Worm (Caenorhabditis elegans) whole organism, young adult: ENCODE measurements around the gene C10A4.9.

Experiments
- B0035.1 ChIP-seq: sonication (generic microtip); optimal IDR thresholded peaks from 2 replicates; lab custom pipeline; 2016; ENCODE audit warnings: missing genetic modification characterization, mild to moderate bottlenecking, missing compliant biosample characterization, missing genotype, missing genetic modification reagents
- B0261.1 ChIP-seq: sonication (generic microtip); optimal IDR thresholded peaks from 2 replicates; lab custom pipeline; 2016; ENCODE audit warnings: mild to moderate bottlenecking, missing genetic modification characterization, moderate library complexity, missing compliant biosample characterization
- F22D6.2 ChIP-seq: sonication (generic microtip); optimal IDR thresholded peaks from 2 replicates; lab custom pipeline; 2016; ENCODE audit warnings: mild to moderate bottlenecking, missing genetic modification characterization, missing compliant biosample characterization
- F39B2.1 ChIP-seq: fragments of 200-800 bp; sonication (Bioruptor generic); IDR thresholded peaks from 2 replicates; pipeline ENCODE4 v1.3.6; 2022; ENCODE audit warnings: missing genetic modification reagents, missing genetic modification characterization, missing compliant biosample characterization
- F55B11.4 ChIP-seq: sonication (generic microtip); optimal IDR thresholded peaks from 2 replicates; lab custom pipeline; 2016; ENCODE audit warnings: missing compliant biosample characterization, missing genetic modification characterization, borderline replicate concordance; ENCODE audit not compliant: insufficient read depth
- T26A5.8 ChIP-seq: sonication (generic microtip); optimal IDR thresholded peaks from 2 replicates; lab custom pipeline; 2016; ENCODE audit warnings: missing genetic modification characterization, missing compliant biosample characterization
- Y53G8AR.9 ChIP-seq: fragments of 200-800 bp; sonication (Bioruptor generic); conservative IDR thresholded peaks from 2 replicates; pipeline ENCODE4 v1.3.6; 2022; ENCODE audit warnings: missing genetic modification reagents, missing genetic modification characterization, missing compliant biosample characterization
- Y56A3A.18 ChIP-seq: fragments of 200-800 bp; sonication (Bioruptor generic); IDR thresholded peaks from 2 replicates; pipeline ENCODE4 v1.3.6; 2022; ENCODE audit warnings: missing genetic modification reagents, missing genetic modification characterization, missing compliant biosample characterization
- Y79H2A.3 ChIP-seq: fragments of 200-800 bp; sonication (Bioruptor generic); conservative IDR thresholded peaks from 2 replicates; pipeline ENCODE4 v1.3.6; 2022; ENCODE audit warnings: missing genetic modification reagents, missing genetic modification characterization, missing compliant biosample characterization
- ZK185.1 ChIP-seq: sonication (generic microtip); optimal IDR thresholded peaks from 2 replicates; lab custom pipeline; 2016; ENCODE audit warnings: mild to moderate bottlenecking, missing genetic modification characterization, missing compliant biosample characterization; ENCODE audit not compliant: poor library complexity, severe bottlenecking
- bed-1 ChIP-seq: fragments of 200-800 bp; sonication (Bioruptor generic); IDR thresholded peaks from 2 replicates; pipeline ENCODE4 v1.3.6; 2022; ENCODE audit warnings: missing genetic modification reagents, missing genetic modification characterization, missing compliant biosample characterization
- bed-2 ChIP-seq: fragments of 200-800 bp; sonication (Bioruptor generic); IDR thresholded peaks from 2 replicates; pipeline ENCODE4 v1.3.6; 2022; ENCODE audit warnings: missing genetic modification reagents, missing genetic modification characterization, missing compliant biosample characterization
- ccch-3 ChIP-seq: fragments of 200-800 bp; sonication (Bioruptor generic); optimal IDR thresholded peaks from 2 replicates; lab custom pipeline; 2018; ENCODE audit warnings: mild to moderate bottlenecking, missing genetic modification characterization, missing compliant biosample characterization
- ceh-27 ChIP-seq: fragments of 200-800 bp; sonication (Bioruptor generic); optimal IDR thresholded peaks from 2 replicates; lab custom pipeline; 2018; ENCODE audit warnings: mild to moderate bottlenecking, missing genetic modification characterization, moderate library complexity, missing compliant biosample characterization
- ceh-40 ChIP-seq: fragments of 200-800 bp; sonication (Bioruptor generic); IDR thresholded peaks from 2 replicates; pipeline ENCODE4 v1.3.6; 2022; ENCODE audit warnings: missing genetic modification characterization, missing compliant biosample characterization
- ceh-79 ChIP-seq: sonication (generic microtip); optimal IDR thresholded peaks from 2 replicates; lab custom pipeline; 2017; ENCODE audit warnings: mild to moderate bottlenecking, missing genetic modification characterization, missing compliant biosample characterization
- die-1 ChIP-seq: sonication (generic microtip); optimal IDR thresholded peaks from 2 replicates; lab custom pipeline; 2016; ENCODE audit warnings: missing genotype, mild to moderate bottlenecking, missing genetic modification characterization, missing compliant biosample characterization
- egl-18 ChIP-seq: fragments of 200-800 bp; sonication (Bioruptor generic); IDR thresholded peaks from 2 replicates; pipeline ENCODE4 v1.3.6; 2022; ENCODE audit warnings: missing genetic modification reagents, missing genetic modification characterization, missing compliant biosample characterization
- fkh-3 ChIP-seq: sonication (generic microtip); optimal IDR thresholded peaks from 2 replicates; lab custom pipeline; 2016; ENCODE audit warnings: mild to moderate bottlenecking, missing genetic modification characterization, missing compliant biosample characterization
- hmg-1.2 ChIP-seq: fragments of 200-800 bp; sonication (Bioruptor generic); IDR thresholded peaks from 2 replicates; pipeline ENCODE4 v1.3.6; 2022; ENCODE audit warnings: missing genetic modification reagents, missing genetic modification characterization, missing compliant biosample characterization
- hrde-1 ChIP-seq: sonication (generic microtip); optimal IDR thresholded peaks from 2 replicates; lab custom pipeline; 2016; ENCODE audit warnings: missing genetic modification characterization, mild to moderate bottlenecking, missing compliant biosample characterization, moderate library complexity, missing genotype, missing genetic modification reagents, borderline replicate concordance
- lag-1 ChIP-seq: fragments of 200-800 bp; sonication (Bioruptor generic); IDR thresholded peaks from 2 replicates; pipeline ENCODE4 v1.3.6; 2022; ENCODE audit warnings: missing genetic modification reagents, missing genetic modification characterization, missing compliant biosample characterization
- let-607 ChIP-seq, 2 experiments: fragments of 200-800 bp in 1 of 2; sonication (Bioruptor generic) in 1 of 2; sonication (generic microtip) in 1 of 2; optimal IDR thresholded peaks; 2 replicates each; lab custom pipeline; 2016 to 2018; ENCODE audit warnings: mild to moderate bottlenecking in 2 of 2, missing compliant biosample characterization in 2 of 2, missing genetic modification characterization in 2 of 2, moderate library complexity in 2 of 2, missing genotype in 1 of 2
- lir-1 ChIP-seq: fragments of 200-800 bp; sonication (Bioruptor generic); conservative IDR thresholded peaks from 2 replicates; pipeline ENCODE4 v1.3.6; 2022; ENCODE audit warnings: missing genetic modification reagents, missing genetic modification characterization, missing compliant biosample characterization
- lsy-27 ChIP-seq: sonication (generic microtip); optimal IDR thresholded peaks from 2 replicates; lab custom pipeline; 2017; ENCODE audit warnings: missing genetic modification characterization, mild to moderate bottlenecking, missing compliant biosample characterization, antibody characterized with exemption, missing genotype, borderline replicate concordance; ENCODE audit not compliant: insufficient read depth
- madf-3 ChIP-seq: fragments of 200-800 bp; sonication (Bioruptor generic); IDR thresholded peaks from 2 replicates; pipeline ENCODE4 v1.3.6; 2022; ENCODE audit warnings: missing genetic modification reagents, missing genetic modification characterization, missing compliant biosample characterization
- madf-8 ChIP-seq: fragments of 200-800 bp; sonication (Bioruptor generic); conservative IDR thresholded peaks from 2 replicates; pipeline ENCODE4 v1.3.6; 2022; ENCODE audit warnings: missing genetic modification reagents, missing genetic modification characterization, missing compliant biosample characterization
- mel-28 ChIP-seq: sonication (generic microtip); optimal IDR thresholded peaks from 2 replicates; lab custom pipeline; 2016; ENCODE audit warnings: borderline replicate concordance, mild to moderate bottlenecking, missing genetic modification characterization, missing compliant biosample characterization
- mes-4 ChIP-seq: sonication (generic microtip); optimal IDR thresholded peaks from 2 replicates; lab custom pipeline; 2016; ENCODE audit warnings: missing genotype, missing genetic modification characterization, missing compliant biosample characterization
- mxl-1 ChIP-seq: sonication (generic microtip); optimal IDR thresholded peaks from 2 replicates; lab custom pipeline; 2016; ENCODE audit warnings: missing genetic modification characterization, missing compliant biosample characterization
- nhr-90 ChIP-seq: sonication (generic microtip); optimal IDR thresholded peaks from 2 replicates; lab custom pipeline; 2016; ENCODE audit warnings: missing genotype, mild to moderate bottlenecking, missing genetic modification characterization, missing compliant biosample characterization
- rec-8 ChIP-seq, 2 experiments: sonication (generic microtip); optimal IDR thresholded peaks; 2 replicates each; lab custom pipeline; 2016; ENCODE audit warnings: mild to moderate bottlenecking in 2 of 2, missing genetic modification characterization in 2 of 2, missing genetic modification reagents in 2 of 2, missing genotype in 2 of 2, missing biosample characterization in 1 of 2, missing compliant biosample characterization in 1 of 2, moderate library complexity in 1 of 2
- repo-1 ChIP-seq: sonication (generic microtip); optimal IDR thresholded peaks from 2 replicates; lab custom pipeline; 2017; ENCODE audit warnings: mild to moderate bottlenecking, missing genetic modification characterization, missing compliant biosample characterization
- sdz-38 ChIP-seq: sonication (generic microtip); optimal IDR thresholded peaks from 2 replicates; lab custom pipeline; 2016; ENCODE audit warnings: missing genotype, missing genetic modification characterization, missing compliant biosample characterization
- sea-2 ChIP-seq: fragments of 200-800 bp; sonication (Bioruptor generic); IDR thresholded peaks from 2 replicates; pipeline ENCODE4 v1.3.6; 2022; ENCODE audit warnings: missing genetic modification characterization, missing compliant biosample characterization
- snpc-1.1 ChIP-seq: sonication (generic microtip); optimal IDR thresholded peaks from 2 replicates; lab custom pipeline; 2017; ENCODE audit warnings: missing genetic modification characterization, mild to moderate bottlenecking, missing compliant biosample characterization, antibody characterized with exemption, moderate library complexity, missing genotype, missing genetic modification reagents; ENCODE audit not compliant: insufficient read depth
- somi-1 ChIP-seq: fragments of 200-800 bp; sonication (Bioruptor generic); optimal IDR thresholded peaks from 2 replicates; lab custom pipeline; 2018; ENCODE audit warnings: mild to moderate bottlenecking, missing genetic modification characterization, missing compliant biosample characterization
- tlf-1 ChIP-seq: fragments of 200-800 bp; sonication (Bioruptor generic); optimal IDR thresholded peaks from 2 replicates; lab custom pipeline; 2018; ENCODE audit warnings: mild to moderate bottlenecking, missing genetic modification characterization, missing compliant biosample characterization
- unc-130 ChIP-seq: sonication (generic microtip); optimal IDR thresholded peaks from 2 replicates; lab custom pipeline; 2016; ENCODE audit warnings: missing genetic modification reagents, missing genetic modification characterization, missing compliant biosample characterization
- ztf-18 ChIP-seq: sonication (generic microtip); optimal IDR thresholded peaks from 2 replicates; lab custom pipeline; 2016; ENCODE audit warnings: missing genotype, mild to moderate bottlenecking, missing genetic modification characterization, missing compliant biosample characterization
- ztf-6 ChIP-seq: fragments of 200-800 bp; sonication (Bioruptor generic); IDR thresholded peaks from 2 replicates; pipeline ENCODE4 v1.3.6; 2022; ENCODE audit warnings: missing genetic modification reagents, missing genetic modification characterization, missing compliant biosample characterization

C10A4.9 gene

ce11 chrX:7415420-7415819 lies 5.3 kb upstream of the C10A4.9 start, which contains the start of gene C10A4.7:
Gene C10A4.7, minus strand, starts transcription at chrX:7415520.
- no peak for TF ChIP-seq repo-1 (tag; lab: Kevin White, UChicago)
- TF ChIP-seq F39B2.1 (GFP tag; lab: Robert Waterston, UW), result no peak
- no peak for TF ChIP-seq bed-2 (GFP tag; lab: Robert Waterston, UW)
- no peak for TF ChIP-seq Y53G8AR.9 (GFP tag; lab: Robert Waterston, UW)
- no peak for TF ChIP-seq T26A5.8 (tag; lab: Kevin White, UChicago)
- no peak for TF ChIP-seq die-1 (tag; lab: Kevin White, UChicago)
- TF ChIP-seq B0261.1, result no peak
- TF ChIP-seq lag-1 (GFP tag; lab: Robert Waterston, UW), result no peak
- TF ChIP-seq ztf-6 (GFP tag; lab: Robert Waterston, UW), result no peak
- TF ChIP-seq tlf-1 (GFP tag; lab: Kevin White, UChicago), result no peak
- TF ChIP-seq unc-130 (GFP tag; lab: Kevin White, UChicago), result no peak
- no peak for TF ChIP-seq ceh-79
- TF ChIP-seq lir-1 (GFP tag; lab: Robert Waterston, UW), result no peak
- no peak for TF ChIP-seq mxl-1 (tag; lab: Kevin White, UChicago)
- no peak for TF ChIP-seq ccch-3 (GFP tag; lab: Kevin White, UChicago)
- no peak for TF ChIP-seq somi-1 (GFP tag; lab: Kevin White, UChicago)
- TF ChIP-seq Y56A3A.18 (GFP tag; lab: Robert Waterston, UW), result no peak
- no peak for TF ChIP-seq rec-8 (tag; optimal IDR thresholded peaks at IDR 0.05; lab: Kevin White, UChicago)

- no peak for TF ChIP-seq fkh-3 (tag; lab: Kevin White, UChicago)
- no peak for TF ChIP-seq sea-2
- TF ChIP-seq F22D6.2 (tag; lab: Kevin White, UChicago), result no peak
- TF ChIP-seq F55B11.4, result no peak
- TF ChIP-seq mes-4 (tag; lab: Kevin White, UChicago), result no peak
- TF ChIP-seq hmg-1.2, result no peak
- TF ChIP-seq, all 124 proteins: peak for 0
These were observed 4.6 kb upstream of the C10A4.9 start, which contains the start of gene C10A4.1 for ce11 chrX:7416082-7416481. Gene C10A4.1, plus strand, starts transcription at chrX:7416382.

ce11 chrX:7424813-7425212 lies 4.1 kb downstream of the C10A4.9 start, which contains the start of gene mnm-2:
Gene mnm-2, minus strand, starts transcription at chrX:7424913.
- TF ChIP-seq snpc-1.1 (tag; lab: Kevin White, UChicago) (no peak), hrde-1 (tag; lab: Kevin White, UChicago) (no peak), mel-28 (tag; lab: Kevin White, UChicago) (no peak), sdz-38 (no peak), madf-3 (no peak), T26A5.8 (tag; lab: Kevin White, UChicago) (no peak), ceh-27 (GFP tag; lab: Kevin White, UChicago) (no peak), bed-1 (no peak), ZK185.1 (tag; lab: Kevin White, UChicago) (no peak), madf-8 (no peak), ztf-18 (tag; lab: Kevin White, UChicago) (no peak), fkh-3 (tag; lab: Kevin White, UChicago) (no peak), mes-4 (tag; lab: Kevin White, UChicago) (no peak)

- no peak for TF ChIP-seq tlf-1 (GFP tag; lab: Kevin White, UChicago)
- TF ChIP-seq fkh-3 (tag; lab: Kevin White, UChicago), result no peak
- TF ChIP-seq madf-3, result no peak
- TF ChIP-seq let-607 (tag; optimal IDR thresholded peaks at IDR 0.05; lab: Kevin White, UChicago), result no peak
- no peak for TF ChIP-seq T26A5.8 (tag; lab: Kevin White, UChicago)
- TF ChIP-seq nhr-90 (tag; lab: Kevin White, UChicago), result no peak
- no peak for TF ChIP-seq madf-8
- no peak for TF ChIP-seq lsy-27 (tag; lab: Kevin White, UChicago)
- no peak for TF ChIP-seq B0035.1 (tag; lab: Kevin White, UChicago)
- no peak for TF ChIP-seq ceh-40 (GFP tag; lab: Robert Waterston, UW)
- no peak for TF ChIP-seq Y79H2A.3
- no peak for TF ChIP-seq egl-18 (GFP tag; lab: Robert Waterston, UW)
- TF ChIP-seq ceh-27 (GFP tag; lab: Kevin White, UChicago), result no peak
- TF ChIP-seq bed-2 (GFP tag; lab: Robert Waterston, UW), result no peak
These were observed 9.8 kb downstream of the C10A4.9 start for ce11 chrX:7430483-7430882.
